Worm (Caenorhabditis elegans) whole organism, midembryonic: Measurements from ENCODE around the gene C52G5.2.

Source experiments
- T22C8.4 ChIP-seq: fragments of 200-800 bp; sonication (Bioruptor generic); IDR thresholded peaks from 2 replicates; pipeline ENCODE4 v1.3.6; 2022; ENCODE audit warnings: missing genetic modification characterization, missing compliant biosample characterization
- cog-1 ChIP-seq: sonication (generic microtip); optimal IDR thresholded peaks from 2 replicates; lab custom pipeline; 2016; ENCODE audit warnings: missing genetic modification characterization, missing compliant biosample characterization
- flt-1 ChIP-seq: fragments of 200-800 bp; sonication (Bioruptor generic); IDR thresholded peaks from 2 replicates; pipeline ENCODE4 v1.3.6; 2022; ENCODE audit warnings: missing genetic modification characterization, missing compliant biosample characterization
- klf-2 ChIP-seq: fragments of 200-800 bp; sonication (Bioruptor generic); conservative IDR thresholded peaks from 2 replicates; pipeline ENCODE4 v1.3.6; 2022; ENCODE audit warnings: missing genetic modification reagents, missing genetic modification characterization, missing compliant biosample characterization
- med-1 ChIP-seq: sonication (generic microtip); optimal IDR thresholded peaks from 2 replicates; lab custom pipeline; 2017; ENCODE audit warnings: missing genetic modification characterization, mild to moderate bottlenecking, missing compliant biosample characterization, antibody characterized with exemption, missing genetic modification reagents; ENCODE audit not compliant: insufficient read depth
- ref-1 ChIP-seq: fragments of 200-800 bp; sonication (Bioruptor generic); conservative IDR thresholded peaks from 2 replicates; pipeline ENCODE4 v1.3.6; 2022; ENCODE audit warnings: missing genetic modification reagents, missing genetic modification characterization, missing compliant biosample characterization
- tab-1 ChIP-seq: fragments of 200-800 bp; sonication (Bioruptor generic); IDR thresholded peaks from 2 replicates; pipeline ENCODE4 v1.3.6; 2022; ENCODE audit warnings: missing genetic modification characterization, missing compliant biosample characterization
- ztf-23 ChIP-seq: fragments of 200-800 bp; sonication (Bioruptor generic); IDR thresholded peaks from 2 replicates; pipeline ENCODE4 v1.3.6; 2022; ENCODE audit warnings: missing genetic modification reagents, missing genetic modification characterization, missing compliant biosample characterization
- ztf-29 ChIP-seq: fragments of 200-800 bp; sonication (Bioruptor generic); IDR thresholded peaks from 2 replicates; pipeline ENCODE4 v1.3.6; 2022; ENCODE audit warnings: missing genetic modification reagents, missing genetic modification characterization, missing compliant biosample characterization

The C52G5.2 gene

DNA sequence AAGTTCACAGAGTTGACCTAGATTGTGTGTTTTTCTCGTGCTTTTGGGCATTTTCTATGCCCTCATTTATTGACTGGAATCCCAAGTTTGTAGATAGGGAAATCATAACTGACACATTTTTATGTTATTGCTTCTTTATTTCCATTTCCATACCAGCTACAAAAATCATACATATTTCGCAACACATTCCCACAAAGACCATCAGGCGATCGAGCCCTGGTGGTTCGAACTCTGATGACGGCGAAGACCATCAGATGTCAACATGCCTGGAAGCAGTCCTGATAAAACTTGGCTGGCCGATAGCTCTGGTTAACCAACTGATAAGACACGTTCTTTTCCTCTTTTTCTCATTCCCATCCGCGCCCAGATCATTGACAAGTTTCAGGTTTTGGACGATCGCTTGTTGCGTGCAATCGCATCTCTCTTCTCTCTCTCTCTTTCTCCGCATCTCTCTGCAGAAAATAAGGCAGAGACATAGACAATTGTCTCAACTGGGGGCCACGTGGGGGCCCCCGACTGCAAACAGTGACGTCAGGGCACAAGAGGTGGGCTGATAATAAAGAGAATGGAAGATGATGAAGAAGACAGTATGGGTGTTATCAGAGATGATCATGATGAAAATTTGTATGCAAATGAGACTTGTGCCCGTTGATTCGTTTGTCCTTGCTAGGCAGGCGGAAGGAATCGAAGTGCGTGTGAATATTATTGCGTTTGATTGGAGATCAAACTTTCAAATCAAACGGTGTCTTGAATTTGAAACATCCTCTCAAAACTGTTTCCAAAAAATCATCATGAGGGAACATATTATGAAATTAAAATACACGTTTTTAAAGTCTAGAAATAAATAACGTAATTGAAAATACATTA is 29.1 kb downstream of the C52G5.2 start:
- TF ChIP-seq ztf-29 (GFP tag; lab: Robert Waterston, UW) (no peak), klf-2 (no peak), tab-1 (no peak), T22C8.4 (no peak), flt-1 (GFP tag; lab: Robert Waterston, UW) (no peak), ref-1 (no peak), cog-1 (tag; lab: Kevin White, UChicago) (no peak), med-1 (GFP tag; lab: Kevin White, UChicago) (no peak), ztf-23 (no peak)

DNA sequence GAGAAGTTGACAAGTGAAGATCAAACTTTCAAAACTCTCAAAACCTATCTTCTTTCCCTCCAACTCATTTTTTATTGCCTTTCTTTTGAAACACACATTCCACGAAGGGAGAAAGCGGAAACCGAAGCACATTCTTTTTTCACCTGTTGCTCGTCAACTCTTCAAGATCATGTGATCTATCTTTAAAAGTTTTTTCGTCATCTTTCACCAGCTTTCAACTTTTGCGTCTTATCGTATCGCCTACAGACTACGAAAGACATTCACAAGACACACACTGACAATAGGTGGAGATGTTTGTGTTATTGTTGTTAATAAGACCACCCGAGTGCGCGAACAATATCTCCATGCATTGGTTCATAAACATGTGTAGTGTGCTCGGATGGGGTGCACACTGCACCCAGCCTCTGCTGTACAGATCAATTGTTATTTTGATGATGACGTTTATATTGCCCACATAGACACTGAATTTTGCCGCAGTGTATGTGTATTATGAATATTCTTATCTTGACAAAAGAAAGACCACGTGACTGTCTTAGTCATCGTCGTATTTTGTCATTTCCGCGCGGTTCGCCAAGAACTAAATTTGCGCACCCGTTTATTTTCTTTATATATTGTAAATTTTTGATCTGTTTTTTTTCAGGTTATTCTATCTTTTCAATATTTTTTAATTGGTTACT is 30.7 kb downstream of the C52G5.2 start:
- no peak for TF ChIP-seq ref-1
- no peak for TF ChIP-seq med-1 (GFP tag; lab: Kevin White, UChicago)
- TF ChIP-seq flt-1 (GFP tag; lab: Robert Waterston, UW), result no peak
- TF ChIP-seq ztf-29 (GFP tag; lab: Robert Waterston, UW), result no peak
- no peak for TF ChIP-seq ztf-23
- TF ChIP-seq tab-1, result no peak
- no peak for TF ChIP-seq cog-1 (tag; lab: Kevin White, UChicago)
- no peak for TF ChIP-seq klf-2
- TF ChIP-seq T22C8.4, result no peak

DNA sequence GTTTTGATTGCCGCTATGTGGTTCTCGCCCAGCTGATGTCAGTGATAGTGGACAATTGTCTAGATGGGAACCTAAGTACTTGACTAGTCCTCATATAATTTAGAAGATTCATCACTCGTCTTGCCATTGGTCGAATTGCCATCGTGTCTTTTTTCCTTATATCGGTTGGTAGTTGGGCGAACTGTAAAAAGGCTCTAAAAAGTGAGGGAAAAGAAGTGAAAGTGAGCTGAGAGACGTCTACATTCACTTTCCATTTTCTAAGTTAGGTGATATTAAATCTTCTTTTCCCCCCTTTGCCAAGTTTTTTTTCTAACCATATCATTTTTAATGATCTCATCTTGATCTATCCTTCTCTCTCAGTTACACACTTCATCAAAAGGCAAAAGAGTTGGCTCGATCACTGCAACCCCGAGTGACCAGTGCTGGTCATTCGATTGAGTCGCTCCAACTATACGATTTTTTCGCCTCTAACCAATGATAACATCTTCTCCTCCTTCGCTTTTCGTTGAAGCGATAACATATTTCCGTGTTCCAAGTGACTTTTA is 31.8 kb downstream of the C52G5.2 start:
- TF ChIP-seq ztf-23 (no peak), ref-1 (no peak), cog-1 (tag; lab: Kevin White, UChicago) (no peak), med-1 (GFP tag; lab: Kevin White, UChicago) (no peak), T22C8.4 (no peak), ztf-29 (GFP tag; lab: Robert Waterston, UW) (no peak), klf-2 (no peak), tab-1 (no peak), flt-1 (GFP tag; lab: Robert Waterston, UW) (no peak)

DNA sequence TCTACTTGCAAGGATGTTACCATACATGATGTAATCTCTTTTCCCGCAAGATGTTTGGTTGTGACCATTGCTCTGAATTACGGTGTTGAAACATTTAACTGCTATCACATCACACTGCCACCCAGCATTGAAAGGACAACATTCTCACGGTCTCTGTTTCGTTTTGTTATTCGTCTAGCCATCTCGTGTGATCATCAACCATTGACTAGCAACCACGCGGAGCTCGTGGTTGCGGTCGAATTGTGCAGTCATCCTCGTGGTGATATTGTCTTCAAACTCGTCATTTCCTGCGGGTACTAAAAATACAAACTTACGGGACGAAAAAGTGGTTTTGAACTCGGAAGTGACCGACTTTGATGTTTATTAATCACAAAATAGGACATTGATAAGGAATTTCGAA is 32.5 kb downstream of the C52G5.2 start:
- TF ChIP-seq klf-2 (no peak), flt-1 (GFP tag; lab: Robert Waterston, UW) (no peak), med-1 (GFP tag; lab: Kevin White, UChicago) (no peak), T22C8.4 (no peak), ref-1 (no peak), tab-1 (no peak), ztf-23 (no peak), cog-1 (tag; lab: Kevin White, UChicago) (no peak), ztf-29 (GFP tag; lab: Robert Waterston, UW) (no peak)

DNA sequence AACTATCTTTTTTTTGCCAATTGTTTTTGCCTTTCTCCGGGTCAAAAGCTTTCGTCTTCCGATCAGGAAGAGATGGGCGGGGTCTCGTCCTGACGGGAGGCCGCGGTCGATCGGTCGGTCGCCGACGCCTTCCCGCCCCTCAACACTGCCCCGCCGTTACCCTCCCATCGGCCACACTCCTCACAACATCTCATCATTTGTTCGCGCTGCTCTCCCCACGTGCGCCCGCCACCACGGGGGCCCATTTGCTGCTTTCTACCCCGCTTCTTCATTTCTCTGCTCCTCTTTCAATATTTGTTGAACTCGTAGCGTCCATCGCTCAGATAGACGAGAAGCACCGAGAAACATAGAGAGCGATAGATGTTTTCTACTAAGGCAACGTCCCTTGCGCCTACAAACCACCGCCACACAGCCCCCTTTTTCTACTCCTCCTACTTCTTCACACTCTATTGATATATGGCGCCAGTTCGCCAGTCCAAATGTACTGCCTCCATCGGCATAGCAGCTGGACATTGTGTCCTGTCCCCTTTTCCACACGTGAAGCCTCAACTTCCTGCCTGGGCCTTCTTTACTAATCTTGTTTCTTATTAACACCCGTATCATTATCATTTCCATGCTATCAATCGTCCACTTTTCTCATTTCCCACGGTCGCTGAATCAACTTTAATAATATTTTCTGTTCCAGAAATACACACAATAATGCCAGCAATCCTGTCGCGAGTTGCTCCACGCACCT is 33.9 kb downstream of the C52G5.2 start, which contains the start of gene bcat-1:
Gene bcat-1 (plus strand): TSS at position 686 of the 736 bp plus-strand sequence.
- no peak for TF ChIP-seq ztf-29 (GFP tag; lab: Robert Waterston, UW)
- TF ChIP-seq med-1 (GFP tag; lab: Kevin White, UChicago), result no peak
- TF ChIP-seq tab-1, result no peak
- TF ChIP-seq ztf-23, result no peak
- peak; percentile 4 for TF ChIP-seq cog-1 (tag; lab: Kevin White, UChicago)

DNA sequence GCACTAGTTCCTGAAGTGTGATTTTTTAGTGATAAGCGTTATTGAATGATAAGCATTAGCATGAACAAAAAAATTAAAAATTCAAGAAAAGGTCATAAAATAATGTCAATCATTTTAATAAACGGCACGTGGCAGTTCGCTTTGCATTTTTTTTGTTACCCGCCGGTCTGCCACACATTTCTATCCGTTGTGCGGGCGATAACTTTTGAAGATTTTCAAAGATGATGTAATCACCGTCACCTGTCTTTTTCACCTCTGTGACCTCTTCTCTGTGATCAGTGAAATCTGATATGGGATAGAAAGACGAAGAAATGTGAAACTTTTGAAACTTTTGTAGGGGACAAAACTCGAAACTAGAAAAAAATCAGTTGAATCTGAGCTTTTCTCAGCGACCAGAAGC is 34.8 kb downstream of the C52G5.2 start:
- TF ChIP-seq med-1 (GFP tag; lab: Kevin White, UChicago), result no peak

DNA sequence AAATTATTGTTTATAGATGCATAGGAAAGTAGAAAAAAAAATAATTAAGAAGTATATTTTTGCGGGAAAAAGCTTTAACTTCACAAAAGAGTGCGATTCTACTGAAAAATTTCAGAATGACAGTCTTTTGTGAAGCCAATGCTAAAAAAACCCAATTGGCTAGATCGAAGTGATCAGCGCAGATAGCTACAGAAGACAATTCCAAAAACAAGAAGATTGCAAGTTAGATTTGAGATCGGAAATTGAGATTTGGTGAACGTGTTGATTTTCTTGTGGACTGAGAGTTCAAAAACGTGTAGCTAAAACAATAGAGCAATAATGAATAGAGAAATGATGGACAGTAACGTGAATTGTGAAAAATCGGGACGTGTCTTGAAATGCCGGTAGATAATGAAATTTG is 38.1 kb downstream of the C52G5.2 start:
- TF ChIP-seq T22C8.4 (no peak), klf-2 (no peak), ref-1 (no peak), med-1 (GFP tag; lab: Kevin White, UChicago) (no peak), flt-1 (GFP tag; lab: Robert Waterston, UW) (no peak)

DNA sequence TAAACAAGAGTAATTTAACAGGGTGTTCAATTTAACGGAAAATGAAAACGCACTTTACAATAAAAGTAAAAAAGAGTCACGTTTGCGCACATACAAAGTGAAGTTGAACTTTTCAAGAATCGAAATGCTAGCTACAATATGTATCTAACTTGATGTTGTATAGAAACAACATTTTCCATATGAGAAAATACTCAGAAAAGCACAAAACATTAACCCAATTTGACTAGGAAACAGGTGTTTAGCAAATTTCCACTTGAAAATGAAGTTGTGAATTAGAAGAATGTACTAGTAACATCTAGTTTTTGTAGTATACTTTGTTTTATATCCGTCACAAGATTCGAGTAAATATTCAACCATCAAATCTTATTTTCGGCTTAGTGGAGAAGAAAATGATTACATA is 41.8 kb downstream of the C52G5.2 start, which contains the start of gene gpc-1:
Gene gpc-1 (minus strand): TSS at position 117 of the 400 bp plus-strand sequence.
- TF ChIP-seq klf-2 (no peak), med-1 (GFP tag; lab: Kevin White, UChicago) (no peak), T22C8.4 (no peak), ztf-29 (GFP tag; lab: Robert Waterston, UW) (no peak), ztf-23 (no peak), tab-1 (no peak)

DNA sequence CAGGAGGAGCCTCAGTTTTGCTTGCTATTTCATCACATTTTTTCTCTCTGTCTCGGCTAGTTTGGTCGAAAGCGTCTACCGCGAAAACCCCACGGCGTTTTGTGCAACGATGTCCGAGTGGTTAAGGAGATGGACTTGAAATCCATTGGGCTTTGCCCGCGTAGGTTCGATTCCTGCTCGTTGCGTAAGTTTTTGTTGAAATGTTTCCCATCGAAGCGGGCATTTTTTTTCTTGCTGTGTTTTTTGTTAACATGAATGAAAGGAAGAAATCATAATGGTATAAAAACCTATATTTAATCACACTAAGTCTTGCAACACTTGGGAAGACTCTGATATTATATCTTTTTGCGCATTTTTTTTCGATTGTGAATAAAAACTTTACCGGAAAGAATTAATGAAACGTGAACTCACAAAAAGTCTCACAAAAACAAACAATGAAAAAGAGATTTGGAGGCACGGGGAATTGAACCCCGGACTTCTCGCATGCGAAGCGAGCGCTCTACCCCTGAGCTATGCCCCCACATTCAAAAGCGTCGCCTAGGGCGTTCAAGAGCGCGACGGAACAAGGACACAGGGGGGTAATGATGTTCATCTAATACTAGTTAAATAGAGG is 46.8 kb downstream of the C52G5.2 start:
- TF ChIP-seq ref-1, result peak; percentile 81
- peak; percentile 70 for TF ChIP-seq T22C8.4
- peak; percentile 86 for TF ChIP-seq ztf-23
- TF ChIP-seq klf-2, result peak; percentile 61; the same call in 1 of the 2 replicates
- peak; percentile 14 for TF ChIP-seq med-1 (GFP tag; lab: Kevin White, UChicago)
- peak; percentile 90 for TF ChIP-seq flt-1 (GFP tag; lab: Robert Waterston, UW)
- peak; percentile 68; the same call in 1 of the 2 replicates for TF ChIP-seq ztf-29 (GFP tag; lab: Robert Waterston, UW)
- peak; percentile 68 for TF ChIP-seq cog-1 (tag; lab: Kevin White, UChicago)
- TF ChIP-seq tab-1, result peak; percentile 89
